Worm (Caenorhabditis elegans) whole organism, early embryonic: ENCODE results near the gene bcc-1.

ENCODE experiments used
- B0310.2 ChIP-seq: sonication (generic microtip); optimal IDR thresholded peaks from 2 replicates; lab custom pipeline; 2016; ENCODE audit warnings: mild to moderate bottlenecking, missing genetic modification characterization, missing compliant biosample characterization
- F13C5.2 ChIP-seq: sonication (generic microtip); optimal IDR thresholded peaks from 2 replicates; lab custom pipeline; 2017; ENCODE audit warnings: mild to moderate bottlenecking, missing genetic modification characterization, inconsistent platforms, missing compliant biosample characterization
- ama-1 ChIP-seq: fragments of 150-350 bp; optimal IDR thresholded peaks from 2 replicates; lab custom pipeline; 2014
- ets-7 ChIP-seq: sonication (generic microtip); optimal IDR thresholded peaks from 2 replicates; lab custom pipeline; 2016; ENCODE audit warnings: missing genotype, missing genetic modification characterization, missing compliant biosample characterization
- flt-1 ChIP-seq: fragments of 200-800 bp; sonication (Bioruptor generic); IDR thresholded peaks from 2 replicates; pipeline ENCODE4 v1.3.6; 2022; ENCODE audit warnings: missing genetic modification characterization, missing compliant biosample characterization
- hmg-4 ChIP-seq: fragments of 200-800 bp; sonication (Bioruptor generic); optimal IDR thresholded peaks from 2 replicates; lab custom pipeline; 2018; ENCODE audit warnings: mild to moderate bottlenecking, missing genetic modification characterization, missing compliant biosample characterization
- pes-1 ChIP-seq: fragments of 200-800 bp; sonication (Bioruptor generic); IDR thresholded peaks from 2 replicates; pipeline ENCODE4 v1.3.6; 2022; ENCODE audit warnings: missing genetic modification reagents, missing genetic modification characterization, missing compliant biosample characterization
- sea-1 ChIP-seq: fragments of 200-800 bp; sonication (Bioruptor generic); conservative IDR thresholded peaks from 2 replicates; pipeline ENCODE4 v1.3.6; 2022; ENCODE audit warnings: missing genetic modification characterization, missing compliant biosample characterization
- tbx-11 ChIP-seq: fragments of 200-800 bp; sonication (Bioruptor generic); IDR thresholded peaks from 2 replicates; pipeline ENCODE4 v1.3.6; 2022; ENCODE audit warnings: missing genetic modification characterization, missing compliant biosample characterization
- tbx-37 ChIP-seq: fragments of 200-800 bp; sonication (Bioruptor generic); conservative IDR thresholded peaks from 2 replicates; pipeline ENCODE4 v1.3.6; 2022; ENCODE audit warnings: missing genetic modification reagents, missing genetic modification characterization, missing compliant biosample characterization

DNA sequence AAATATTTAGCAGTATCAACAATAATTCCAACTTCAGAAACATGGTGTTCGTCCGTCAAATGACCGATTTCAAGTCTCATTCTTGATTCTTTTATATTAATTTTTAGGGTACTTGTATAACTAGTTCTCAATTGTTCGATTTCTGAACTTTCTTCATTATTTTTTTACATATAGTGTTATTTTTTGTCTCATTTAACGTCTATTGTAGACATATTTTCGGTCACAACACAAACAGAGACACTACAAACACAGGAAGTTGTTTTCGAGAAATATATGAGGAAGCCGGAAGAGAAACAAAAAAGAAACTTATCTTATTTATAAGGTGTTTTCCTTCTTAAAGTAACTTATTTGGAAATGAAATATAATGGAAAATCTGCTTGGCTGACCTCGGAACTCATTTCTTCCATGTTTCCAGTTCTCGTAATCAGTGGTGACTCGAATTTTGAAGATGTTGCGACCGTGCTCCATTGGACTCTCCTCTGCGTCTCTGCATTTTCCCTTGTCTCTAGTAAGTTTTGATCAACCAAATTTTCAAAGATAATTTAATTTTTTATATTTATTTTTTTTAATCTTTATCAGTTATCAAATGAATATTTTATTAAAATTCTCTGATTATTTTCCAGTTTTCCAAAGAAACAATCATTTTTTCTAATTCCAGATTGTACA lies 38.6 kb downstream of the bcc-1 start, which contains the start of the genes F36H1.12 and lin-3:
- TF ChIP-seq pes-1 (GFP tag; lab: Robert Waterston, UW), result no peak
- TF ChIP-seq ama-1 (lab: Kevin White, UChicago), result no peak
- no peak for TF ChIP-seq tbx-37 (GFP tag; lab: Robert Waterston, UW)
- no peak for TF ChIP-seq tbx-11 (GFP tag; lab: Robert Waterston, UW)
- no peak for TF ChIP-seq F13C5.2 (tag; lab: Kevin White, UChicago)
- no peak for TF ChIP-seq B0310.2 (tag; lab: Kevin White, UChicago)
- no peak for TF ChIP-seq flt-1
- TF ChIP-seq hmg-4 (GFP tag; lab: Kevin White, UChicago), result no peak
- no peak for TF ChIP-seq ets-7
- no peak for TF ChIP-seq sea-1 (GFP tag; lab: Robert Waterston, UW)
